Fruit fly (Drosophila melanogaster) whole organism: Measurements from ENCODE around the gene Boh2.

Source experiments
- CG8478 ChIP-seq: fragments of >200 bp; optimal IDR thresholded peaks from 2 replicates; lab custom pipeline; 2018; ENCODE audit warnings: inconsistent platforms
- Dll ChIP-seq: fragments of >200 bp; optimal IDR thresholded peaks from 2 replicates; lab custom pipeline; 2017
- EcR ChIP-seq, 2 experiments: fragments of >200 bp; optimal IDR thresholded peaks; 2 replicates each; lab custom pipeline; 2017; ENCODE audit warnings: missing biosample characterization in 2 of 2, missing genetic modification characterization in 2 of 2, missing genetic modification reagents in 2 of 2
- pan ChIP-seq: fragments of >200 bp; optimal IDR thresholded peaks from 2 replicates; lab custom pipeline; 2017
- psq ChIP-seq: fragments of >200 bp; optimal IDR thresholded peaks from 2 replicates; lab custom pipeline; 2017
- usp ChIP-seq: fragments of >200 bp; optimal IDR thresholded peaks from 2 replicates; lab custom pipeline; 2017; ENCODE audit warnings: missing biosample characterization, missing genetic modification characterization, mixed read lengths

Boh2 gene

DNA sequence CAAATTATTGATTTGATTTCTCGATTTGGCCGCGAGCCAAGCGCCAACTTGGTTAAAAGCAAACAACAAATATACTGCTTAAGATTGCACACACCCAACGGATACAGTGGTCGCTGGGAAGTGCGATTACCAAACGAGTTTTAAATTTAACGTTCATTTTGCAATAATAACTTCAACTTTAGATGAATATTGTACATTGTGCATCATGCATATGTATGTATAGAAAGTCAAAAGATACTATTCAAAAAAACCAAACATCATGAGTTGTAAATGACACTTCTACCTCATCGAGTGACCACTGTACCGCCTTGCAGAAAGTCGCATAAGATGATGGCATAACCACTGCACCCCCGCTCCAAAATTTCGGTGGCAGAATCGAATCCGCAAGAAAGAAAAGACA, 42.0 kb downstream of the Boh2 start:
- TF ChIP-seq EcR (GFP tag; optimal IDR thresholded peaks at IDR 0.05; lab: Kevin White, UChicago) (no peak), pan (lab: Kevin White, UChicago) (no peak), Dll (lab: Kevin White, UChicago) (no peak), CG8478 (no peak), usp (GFP tag; lab: Kevin White, UChicago) (no peak), psq (lab: Kevin White, UChicago) (no peak)

- peak; percentile 60 for TF ChIP-seq Dll (lab: Kevin White, UChicago)
- no peak for TF ChIP-seq usp (GFP tag; lab: Kevin White, UChicago)
These were observed 42.5 kb downstream of the Boh2 start for dm6 chr2L:11221296-11221698.

dm6 chr2L:11222079-11222478, 43.2 kb downstream of the Boh2 start:
- TF ChIP-seq Dll (lab: Kevin White, UChicago) (no peak), pan (lab: Kevin White, UChicago) (no peak), CG8478 (no peak), psq (lab: Kevin White, UChicago) (no peak), EcR (GFP tag; optimal IDR thresholded peaks at IDR 0.05; lab: Kevin White, UChicago) (no peak), usp (GFP tag; lab: Kevin White, UChicago) (no peak)

dm6 chr2L:11224443-11224842, 45.6 kb downstream of the Boh2 start:
- TF ChIP-seq CG8478 (no peak), Dll (lab: Kevin White, UChicago) (no peak), pan (lab: Kevin White, UChicago) (no peak), usp (GFP tag; lab: Kevin White, UChicago) (no peak), EcR (GFP tag; optimal IDR thresholded peaks at IDR 0.05; lab: Kevin White, UChicago) (no peak), psq (lab: Kevin White, UChicago) (no peak)

- TF ChIP-seq pan (lab: Kevin White, UChicago) (no peak), Dll (lab: Kevin White, UChicago) (no peak), EcR (GFP tag; optimal IDR thresholded peaks at IDR 0.05; lab: Kevin White, UChicago) (no peak), CG8478 (no peak), psq (lab: Kevin White, UChicago) (no peak), usp (GFP tag; lab: Kevin White, UChicago) (no peak)
These were observed 47.2 kb downstream of the Boh2 start for dm6 chr2L:11226035-11226434.

DNA sequence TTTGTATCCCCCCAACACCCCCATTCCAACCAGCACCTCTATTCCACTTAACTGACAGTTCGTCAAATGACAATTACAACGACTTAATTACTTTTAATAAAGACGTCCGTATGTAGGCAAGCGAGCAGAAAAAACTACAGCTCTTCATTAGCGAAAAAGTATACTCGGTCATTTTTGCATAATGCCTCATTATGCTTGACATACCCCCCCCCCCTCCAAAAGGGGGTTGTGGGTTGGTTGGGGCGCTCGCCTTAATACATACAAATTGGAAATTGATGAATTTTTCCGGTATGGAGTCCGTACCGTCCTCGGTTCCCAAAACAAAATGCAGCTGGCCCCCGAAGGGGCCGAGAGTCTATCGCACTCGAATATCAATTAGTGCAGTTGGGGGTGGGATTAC, 48.4 kb downstream of the Boh2 start:
- TF ChIP-seq usp (GFP tag; lab: Kevin White, UChicago): no peak
- TF ChIP-seq EcR (GFP tag; optimal IDR thresholded peaks at IDR 0.05; lab: Kevin White, UChicago): no peak
- TF ChIP-seq Dll (lab: Kevin White, UChicago): no peak
- TF ChIP-seq psq (lab: Kevin White, UChicago): no peak

DNA sequence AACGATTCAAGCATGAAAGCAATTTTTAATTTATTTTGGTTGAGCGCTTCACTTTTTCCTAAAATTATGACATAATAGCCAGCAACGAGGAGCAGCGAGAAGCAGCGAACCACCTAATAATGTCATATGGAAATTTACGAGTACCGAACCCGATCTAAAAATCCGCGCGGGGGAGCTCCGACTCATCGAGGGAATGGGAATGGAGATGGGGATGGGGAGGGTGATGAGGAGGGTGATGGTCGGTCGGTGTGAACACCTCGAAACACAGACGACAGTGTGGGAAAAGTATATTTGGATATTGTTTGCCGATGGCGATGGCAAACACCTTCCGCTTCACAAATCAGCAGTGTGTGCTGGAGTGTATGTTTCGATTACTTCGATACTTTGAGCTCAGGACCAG, 49.2 kb downstream of the Boh2 start:
- TF ChIP-seq CG8478 (no peak), EcR (GFP tag; optimal IDR thresholded peaks at IDR 0.05; lab: Kevin White, UChicago) (no peak), psq (lab: Kevin White, UChicago) (no peak), pan (lab: Kevin White, UChicago) (no peak), Dll (lab: Kevin White, UChicago) (no peak)

DNA sequence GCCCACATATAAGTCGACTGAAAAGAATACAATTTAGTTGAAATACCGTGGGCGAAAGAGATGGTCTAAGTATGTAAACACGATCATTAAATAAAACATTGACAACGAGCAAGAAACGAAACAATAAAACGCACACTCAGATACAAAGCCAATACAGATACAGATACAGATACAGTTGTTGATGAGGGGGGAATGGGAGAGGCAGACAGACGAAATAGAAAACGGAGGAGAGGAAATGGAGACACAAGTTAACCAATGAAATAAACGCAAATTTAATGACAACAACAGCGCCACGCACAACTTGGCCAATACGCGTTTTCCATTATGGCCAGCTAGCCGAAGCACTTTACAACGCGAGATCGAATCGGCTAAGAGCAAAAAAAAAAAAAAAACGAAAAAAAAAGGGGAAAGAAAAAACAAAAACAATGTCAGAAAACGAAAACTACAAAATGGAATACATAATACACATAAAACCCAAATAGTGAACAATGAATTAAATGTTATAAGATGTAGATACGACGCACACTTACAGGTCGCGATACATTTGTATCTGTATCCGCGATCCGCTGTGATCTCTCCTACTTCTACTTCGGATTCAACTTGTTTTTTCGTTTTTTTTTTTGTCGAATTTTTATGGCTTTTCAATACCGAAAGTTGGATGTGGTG, 50.2 kb downstream of the Boh2 start:
- TF ChIP-seq Dll (lab: Kevin White, UChicago): no peak
- no peak for TF ChIP-seq CG8478
- TF ChIP-seq usp (GFP tag; lab: Kevin White, UChicago): no peak
- no peak for TF ChIP-seq psq (lab: Kevin White, UChicago)
- no peak for TF ChIP-seq EcR (GFP tag; optimal IDR thresholded peaks at IDR 0.05; lab: Kevin White, UChicago)
- TF ChIP-seq pan (lab: Kevin White, UChicago): no peak
